Fruit fly (Drosophila melanogaster) whole organism, embryonic: ENCODE results near the gene Tasp1.

Source experiments
- Ada2b ChIP-seq: fragments of 200-800 bp; sonication (Bioruptor generic); IDR thresholded peaks from 2 replicates; pipeline ENCODE4 v1.3.6; 2022; ENCODE audit warnings: missing biosample characterization, missing genetic modification characterization
- Adf1 ChIP-seq: fragments of 200-800 bp; sonication (Bioruptor generic); IDR thresholded peaks from 2 replicates; pipeline ENCODE4 v1.3.6; 2022; ENCODE audit warnings: missing biosample characterization, missing genetic modification characterization
- Atf-2 ChIP-seq: fragments of 200-800 bp; sonication (Bioruptor generic); optimal IDR thresholded peaks from 2 replicates; lab custom pipeline; 2016; ENCODE audit warnings: missing biosample characterization, missing genetic modification characterization
- Awh ChIP-seq: fragments of 200-800 bp; sonication (Bioruptor generic); IDR thresholded peaks from 2 replicates; pipeline ENCODE4, ENCODE4 v1.3.6; 2022; ENCODE audit warnings: missing biosample characterization, missing genetic modification characterization
- BEAF-32 ChIP-seq: fragments of 200-800 bp; sonication (Bioruptor generic); optimal IDR thresholded peaks from 3 replicates; lab custom pipeline; 2017; ENCODE audit warnings: missing biosample characterization, missing genetic modification characterization, mild to moderate bottlenecking, moderate library complexity, missing genetic modification reagents
- CG10321 ChIP-seq: fragments of 200-800 bp; sonication (Bioruptor generic); IDR thresholded peaks from 2 replicates; pipeline ENCODE4 v1.3.6; 2022; ENCODE audit warnings: missing biosample characterization, missing genetic modification characterization
- CG11085 ChIP-seq: fragments of 200-800 bp; sonication (Bioruptor generic); IDR thresholded peaks from 2 replicates; pipeline ENCODE4 v1.3.6; 2022; ENCODE audit warnings: missing biosample characterization, missing genetic modification characterization
- CG11456 ChIP-seq: fragments of 200-800 bp; sonication (Bioruptor generic); IDR thresholded peaks from 3 replicates; pipeline ENCODE4 v1.3.6; 2022; ENCODE audit warnings: missing biosample characterization, missing genetic modification characterization
- CG12155 ChIP-seq: fragments of 200-800 bp; sonication (Bioruptor generic); optimal IDR thresholded peaks from 3 replicates; lab custom pipeline; 2016; ENCODE audit warnings: missing biosample characterization, missing genetic modification characterization
- CG12744 ChIP-seq: fragments of 200-800 bp; sonication (Bioruptor generic); optimal IDR thresholded peaks from 2 replicates; lab custom pipeline; 2016; ENCODE audit warnings: missing biosample characterization, missing genetic modification characterization
- CG14050 ChIP-seq: fragments of 200-800 bp; sonication (Bioruptor generic); IDR thresholded peaks from 3 replicates; pipeline ENCODE4 v1.3.6; 2022; ENCODE audit warnings: missing biosample characterization, missing genetic modification characterization
- CG15073 ChIP-seq: fragments of 200-800 bp; sonication (Bioruptor generic); optimal IDR thresholded peaks from 2 replicates; lab custom pipeline; 2016; ENCODE audit warnings: missing biosample characterization, missing genetic modification characterization
- CG16813 ChIP-seq: fragments of 200-800 bp; sonication (Bioruptor generic); IDR thresholded peaks from 3 replicates; pipeline ENCODE4 v1.3.6; 2022; ENCODE audit warnings: missing biosample characterization, missing genetic modification characterization; ENCODE audit not compliant: partially characterized antibody
- CG17186 ChIP-seq: fragments of 200-800 bp; sonication (Bioruptor generic); optimal IDR thresholded peaks from 3 replicates; lab custom pipeline; 2017; ENCODE audit warnings: missing biosample characterization, missing genetic modification reagents, missing genetic modification characterization
- CG18764 ChIP-seq: fragments of 200-800 bp; sonication (Bioruptor generic); optimal IDR thresholded peaks from 3 replicates; lab custom pipeline; 2016; ENCODE audit warnings: missing biosample characterization, missing genetic modification characterization
- CG2120 ChIP-seq: fragments of 200-800 bp; sonication (Bioruptor generic); optimal IDR thresholded peaks from 3 replicates; lab custom pipeline; 2016; ENCODE audit warnings: missing biosample characterization, missing genetic modification characterization
- CG2199 ChIP-seq: fragments of 200-800 bp; sonication (Bioruptor generic); IDR thresholded peaks from 3 replicates; pipeline ENCODE4 v1.3.6; 2022; ENCODE audit warnings: missing biosample characterization, missing genetic modification characterization
- CG2678 ChIP-seq: fragments of 200-800 bp; sonication (Bioruptor generic); optimal IDR thresholded peaks from 3 replicates; lab custom pipeline; 2019; ENCODE audit warnings: missing biosample characterization, mild to moderate bottlenecking, missing genetic modification characterization, moderate library complexity
- CG2889 ChIP-seq: fragments of 200-800 bp; sonication (Bioruptor generic); IDR thresholded peaks from 3 replicates; pipeline ENCODE4 v1.3.6; 2022; ENCODE audit warnings: missing biosample characterization, missing genetic modification characterization
- CG30403 ChIP-seq: fragments of 200-800 bp; sonication (Bioruptor generic); optimal IDR thresholded peaks from 3 replicates; lab custom pipeline; 2016; ENCODE audit warnings: missing biosample characterization, missing genetic modification characterization
- CG34422 ChIP-seq: fragments of 200-800 bp; sonication (Bioruptor generic); IDR thresholded peaks from 3 replicates; pipeline ENCODE4 v1.3.6; 2022; ENCODE audit warnings: missing biosample characterization, missing genetic modification characterization
- CG4360 ChIP-seq: fragments of 200-800 bp; sonication (Bioruptor generic); IDR thresholded peaks from 2 replicates; pipeline ENCODE4 v1.3.6; 2022; ENCODE audit warnings: missing biosample characterization, missing genetic modification characterization
- CG4730 ChIP-seq: fragments of 200-800 bp; sonication (Bioruptor generic); IDR thresholded peaks from 2 replicates; pipeline ENCODE4 v1.3.6; 2022; ENCODE audit warnings: missing biosample characterization, missing genetic modification characterization
- CG4854 ChIP-seq: fragments of 200-800 bp; sonication (Bioruptor generic); optimal IDR thresholded peaks from 2 replicates; lab custom pipeline; 2016; ENCODE audit warnings: missing biosample characterization, missing genetic modification characterization, inconsistent platforms
- CG5953 ChIP-seq: fragments of 200-800 bp; sonication (Bioruptor generic); IDR thresholded peaks from 2 replicates; pipeline ENCODE4 v1.3.6; 2022; ENCODE audit warnings: missing biosample characterization, missing genetic modification characterization
- CG7963 ChIP-seq: fragments of 200-800 bp; sonication (Bioruptor generic); IDR thresholded peaks from 3 replicates; pipeline ENCODE4 v1.3.6; 2022; ENCODE audit warnings: missing biosample characterization, missing genetic modification characterization; ENCODE audit not compliant: partially characterized antibody
- CG9727 ChIP-seq: fragments of 200-800 bp; sonication (Bioruptor generic); optimal IDR thresholded peaks from 3 replicates; lab custom pipeline; 2017; ENCODE audit warnings: missing biosample characterization, mild to moderate bottlenecking, missing genetic modification characterization
- Dek ChIP-seq: fragments of 200-800 bp; sonication (Bioruptor generic); optimal IDR thresholded peaks from 3 replicates; lab custom pipeline; 2019; ENCODE audit warnings: missing biosample characterization, mild to moderate bottlenecking, missing genetic modification characterization, moderate library complexity
- H2.0 ChIP-seq: fragments of 200-800 bp; sonication (Bioruptor generic); IDR thresholded peaks from 2 replicates; pipeline ENCODE4 v1.3.6; 2022; ENCODE audit warnings: missing biosample characterization, missing genetic modification characterization
- HHEX ChIP-seq: fragments of 200-800 bp; sonication (Bioruptor generic); optimal IDR thresholded peaks from 3 replicates; lab custom pipeline; 2017; ENCODE audit warnings: missing biosample characterization, mild to moderate bottlenecking, missing genetic modification characterization, missing genetic modification reagents
- Hey ChIP-seq: fragments of 200-800 bp; sonication (Bioruptor generic); optimal IDR thresholded peaks from 3 replicates; lab custom pipeline; 2018; ENCODE audit warnings: missing biosample characterization, mild to moderate bottlenecking, missing genetic modification characterization
- HmgD ChIP-seq: fragments of 200-800 bp; sonication (Bioruptor generic); optimal IDR thresholded peaks from 3 replicates; lab custom pipeline; 2016; ENCODE audit warnings: missing biosample characterization, missing genetic modification characterization
- Lim3 ChIP-seq: fragments of 200-800 bp; sonication (Bioruptor generic); IDR thresholded peaks from 2 replicates; pipeline ENCODE4 v1.3.6; 2022; ENCODE audit warnings: missing biosample characterization, missing genetic modification characterization
- MESR4 ChIP-seq: fragments of 200-800 bp; sonication (Bioruptor generic); optimal IDR thresholded peaks from 2 replicates; lab custom pipeline; 2018; ENCODE audit warnings: missing biosample characterization, mild to moderate bottlenecking, missing genetic modification characterization, moderate library complexity
- Myb ChIP-seq: fragments of 200-800 bp; sonication (Bioruptor generic); optimal IDR thresholded peaks from 2 replicates; lab custom pipeline; 2016; ENCODE audit warnings: missing biosample characterization, missing genetic modification characterization
- NK7.1 ChIP-seq: fragments of 200-800 bp; sonication (Bioruptor generic); optimal IDR thresholded peaks from 3 replicates; lab custom pipeline; 2016; ENCODE audit warnings: missing biosample characterization, missing genetic modification characterization
- ase ChIP-seq: fragments of 200-800 bp; sonication (Bioruptor generic); IDR thresholded peaks from 3 replicates; pipeline ENCODE4 v1.3.6; 2022; ENCODE audit warnings: missing biosample characterization, missing genetic modification characterization
- bigmax ChIP-seq: fragments of 200-800 bp; sonication (Bioruptor generic); optimal IDR thresholded peaks from 2 replicates; lab custom pipeline; 2018; ENCODE audit warnings: missing biosample characterization, mild to moderate bottlenecking, missing genetic modification characterization
- btn ChIP-seq: fragments of 200-800 bp; sonication (Bioruptor generic); optimal IDR thresholded peaks from 2 replicates; lab custom pipeline; 2016; ENCODE audit warnings: missing biosample characterization, missing genetic modification characterization
- croc ChIP-seq: fragments of 200-800 bp; sonication (Bioruptor generic); conservative IDR thresholded peaks from 3 replicates; pipeline ENCODE4 v1.3.6; 2022; ENCODE audit warnings: missing biosample characterization, missing genetic modification characterization
- danr ChIP-seq: fragments of 200-800 bp; sonication (Bioruptor generic); IDR thresholded peaks from 2 replicates; pipeline ENCODE4 v1.3.6; 2022; ENCODE audit warnings: missing biosample characterization, missing genetic modification characterization
- dmrt11E ChIP-seq: fragments of 200-800 bp; sonication (Bioruptor generic); optimal IDR thresholded peaks from 3 replicates; lab custom pipeline; 2018; ENCODE audit warnings: missing biosample characterization, mild to moderate bottlenecking, missing genetic modification characterization, moderate library complexity
- fd64A ChIP-seq: fragments of 200-800 bp; sonication (Bioruptor generic); optimal IDR thresholded peaks from 3 replicates; lab custom pipeline; 2018; ENCODE audit warnings: missing biosample characterization, mild to moderate bottlenecking, missing genetic modification characterization
- ham ChIP-seq: fragments of 200-800 bp; sonication (Bioruptor generic); IDR thresholded peaks from 2 replicates; pipeline ENCODE4 v1.3.6; 2022; ENCODE audit warnings: missing biosample characterization, missing genetic modification characterization
- ind ChIP-seq: fragments of 200-800 bp; sonication (Bioruptor generic); optimal IDR thresholded peaks from 3 replicates; lab custom pipeline; 2016; ENCODE audit warnings: missing biosample characterization, missing genetic modification characterization
- kni ChIP-seq: fragments of 200-800 bp; sonication (Bioruptor generic); optimal IDR thresholded peaks from 3 replicates; lab custom pipeline; 2017; ENCODE audit warnings: mild to moderate bottlenecking, missing biosample characterization, missing genetic modification reagents, missing genetic modification characterization
- odd ChIP-seq: fragments of 200-800 bp; sonication (Bioruptor generic); optimal IDR thresholded peaks from 2 replicates; lab custom pipeline; 2017; ENCODE audit warnings: missing biosample characterization, mild to moderate bottlenecking, missing genetic modification characterization
- pita ChIP-seq: fragments of 200-800 bp; sonication (Bioruptor generic); optimal IDR thresholded peaks from 2 replicates; lab custom pipeline; 2017; ENCODE audit warnings: missing biosample characterization, mild to moderate bottlenecking, missing genetic modification characterization
- ranshi ChIP-seq: fragments of 200-800 bp; sonication (Bioruptor generic); IDR thresholded peaks from 2 replicates; pipeline ENCODE4 v1.3.6; 2022; ENCODE audit warnings: missing biosample characterization, missing genetic modification characterization
- trem ChIP-seq: fragments of 200-800 bp; optimal IDR thresholded peaks from 3 replicates; lab custom pipeline; 2019; ENCODE audit warnings: missing biosample characterization, mild to moderate bottlenecking, missing genetic modification characterization, moderate library complexity
- wor ChIP-seq: fragments of 200-800 bp; sonication (Bioruptor generic); IDR thresholded peaks from 2 replicates; pipeline ENCODE4 v1.3.6; 2022; ENCODE audit warnings: missing biosample characterization, missing genetic modification characterization

The Tasp1 gene

DNA sequence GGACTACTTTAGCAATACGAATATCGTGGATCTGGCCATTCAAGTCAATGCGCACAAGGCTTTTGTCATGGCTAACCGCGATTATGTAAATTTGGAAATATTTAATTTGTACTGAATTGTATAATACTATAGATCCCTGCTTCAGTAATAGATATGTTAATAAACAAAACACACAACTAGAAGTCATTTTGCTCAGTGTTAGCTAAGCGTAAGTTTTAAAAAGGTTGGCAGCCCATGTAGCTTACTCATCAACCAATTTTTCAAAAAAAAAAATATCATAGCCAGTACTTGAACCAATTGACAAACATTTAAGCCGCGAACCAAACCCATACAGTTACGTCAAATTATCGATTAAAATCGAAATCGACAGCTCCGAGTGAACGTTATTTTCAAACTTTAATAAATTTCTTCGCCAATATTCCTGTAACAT is 50.3 kb downstream of the Tasp1 start (continued):
- TF ChIP-seq HmgD (peak; percentile 72), CG10321 (GFP tag; lab: Robert Waterston, UW) (peak; percentile 60; the same call in 1 of the 2 replicates), ind (GFP tag; lab: Kevin White, UChicago) (peak; percentile 73), trem (tag; lab: Kevin White, UChicago) (peak; percentile 100), dmrt11E (tag; lab: Kevin White, UChicago) (peak; percentile 58), CG14050 (GFP tag; lab: Robert Waterston, UW) (peak; percentile 28; the same call in 1 of the 3 replicates), CG18764 (peak; percentile 44), NK7.1 (GFP tag; lab: Kevin White, UChicago) (peak; percentile 43), CG34422 (GFP tag; lab: Robert Waterston, UW) (peak; percentile 61; the same call in 2 of the 3 replicates), croc (peak; percentile 24; the same call in 1 of the 3 replicates), CG11085 (GFP tag; lab: Robert Waterston, UW) (peak; percentile 62), Lim3 (GFP tag; lab: Robert Waterston, UW) (0 out of 2 replicates have a peak, but pooled peaks have one; percentile 6), CG5953 (GFP tag; lab: Robert Waterston, UW) (peak; percentile 70; the same call in 1 of the 2 replicates), wor (GFP tag; lab: Robert Waterston, UW) (0 out of 2 replicates have a peak, but pooled peaks have one; percentile 37), CG12744 (GFP tag; lab: Kevin White, UChicago) (peak; percentile 73), CG30403 (GFP tag; lab: Kevin White, UChicago) (peak; percentile 83), pita (GFP tag; lab: Kevin White, UChicago) (peak; percentile 98), kni (no peak), CG15073 (GFP tag; lab: Kevin White, UChicago) (no peak), BEAF-32 (GFP tag; lab: Kevin White, UChicago) (peak; percentile 66), ranshi (peak; percentile 78; the same call in 1 of the 2 replicates), CG16813 (GFP tag; lab: Robert Waterston, UW) (peak; percentile 60), odd (GFP tag; lab: Kevin White, UChicago) (peak; percentile 65), HHEX (peak; percentile 75), CG2199 (peak; percentile 90), Atf-2 (GFP tag; lab: Kevin White, UChicago) (peak; percentile 57), Adf1 (GFP tag; lab: Robert Waterston, UW) (peak; percentile 53), bigmax (GFP tag; lab: Kevin White, UChicago) (peak; percentile 11), ham (GFP tag; lab: Robert Waterston, UW) (no peak), H2.0 (GFP tag; lab: Robert Waterston, UW) (peak; percentile 81), btn (GFP tag; lab: Kevin White, UChicago) (peak; percentile 65), CG11456 (GFP tag; lab: Robert Waterston, UW) (peak; percentile 87), CG12155 (peak; percentile 75), Hey (tag; lab: Kevin White, UChicago) (no peak), CG9727 (GFP tag; lab: Kevin White, UChicago) (peak; percentile 66), CG2120 (GFP tag; lab: Kevin White, UChicago) (peak; percentile 89), CG2678 (tag; lab: Kevin White, UChicago) (peak; percentile 79), Ada2b (GFP tag; lab: Robert Waterston, UW) (peak; percentile 74), CG4360 (no peak), Dek (tag; lab: Kevin White, UChicago) (peak; percentile 85), CG2889 (peak; percentile 69; the same call in 2 of the 3 replicates), CG4730 (GFP tag; lab: Robert Waterston, UW) (peak; percentile 65; the same call in 1 of the 2 replicates), ase (GFP tag; lab: Robert Waterston, UW) (peak; percentile 63; the same call in 2 of the 3 replicates), fd64A (peak; percentile 27), CG7963 (GFP tag; lab: Robert Waterston, UW) (peak; percentile 49; the same call in 2 of the 3 replicates), Awh (peak; percentile 80), Myb (GFP tag; lab: Kevin White, UChicago) (peak; percentile 100), CG17186 (GFP tag; lab: Kevin White, UChicago) (peak; percentile 53), danr (GFP tag; lab: Robert Waterston, UW) (0 out of 2 replicates have a peak, but pooled peaks have one; percentile 14), MESR4 (peak; percentile 45), CG4854 (GFP tag; lab: Kevin White, UChicago) (peak; percentile 65)
